Fruit fly (Drosophila melanogaster) whole organism, embryonic: ENCODE results near the gene foxo.

Experiments used
- Antp ChIP-seq: fragments of 200-800 bp; sonication (Bioruptor generic); optimal IDR thresholded peaks from 3 replicates; lab custom pipeline; 2016; ENCODE audit warnings: missing biosample characterization, missing genetic modification characterization
- B-H1 ChIP-seq: fragments of 200-800 bp; sonication (Bioruptor generic); IDR thresholded peaks from 3 replicates; pipeline ENCODE4 v1.3.6; 2022; ENCODE audit warnings: missing biosample characterization, missing genetic modification characterization
- CG11247 ChIP-seq: fragments of 200-800 bp; sonication (Bioruptor generic); IDR thresholded peaks from 2 replicates; pipeline ENCODE4 v1.3.6; 2022; ENCODE audit warnings: missing biosample characterization, missing genetic modification characterization
- CG12071 ChIP-seq: fragments of 200-800 bp; sonication (Bioruptor generic); optimal IDR thresholded peaks from 3 replicates; lab custom pipeline; 2018; ENCODE audit warnings: missing biosample characterization, mild to moderate bottlenecking, missing genetic modification characterization
- CG13287 ChIP-seq: fragments of 200-800 bp; sonication (Bioruptor generic); IDR thresholded peaks from 2 replicates; pipeline ENCODE4 v1.3.6; 2022; ENCODE audit warnings: missing biosample characterization, missing genetic modification characterization; ENCODE audit not compliant: partially characterized antibody
- CG13894 ChIP-seq: fragments of 200-800 bp; sonication (Bioruptor generic); optimal IDR thresholded peaks from 3 replicates; lab custom pipeline; 2018; ENCODE audit warnings: missing biosample characterization, mild to moderate bottlenecking, missing genetic modification characterization, moderate library complexity
- CG15479 ChIP-seq: fragments of 200-800 bp; sonication (Bioruptor generic); optimal IDR thresholded peaks from 3 replicates; lab custom pipeline; 2019; ENCODE audit warnings: missing biosample characterization, mild to moderate bottlenecking, missing genetic modification characterization, moderate library complexity
- CG15601 ChIP-seq: fragments of 200-800 bp; sonication (Bioruptor generic); optimal IDR thresholded peaks from 3 replicates; lab custom pipeline; 2019; ENCODE audit warnings: missing biosample characterization, mild to moderate bottlenecking, missing genetic modification characterization, moderate library complexity
- CG16779 ChIP-seq: fragments of 200-800 bp; sonication (Bioruptor generic); IDR thresholded peaks from 2 replicates; pipeline ENCODE4 v1.3.6; 2022; ENCODE audit warnings: missing biosample characterization, missing genetic modification characterization
- CG16863 ChIP-seq: fragments of 200-800 bp; sonication (Bioruptor generic); optimal IDR thresholded peaks from 3 replicates; lab custom pipeline; 2016; ENCODE audit warnings: missing biosample characterization, missing genetic modification characterization
- CG17328 ChIP-seq: fragments of 200-800 bp; sonication (Bioruptor generic); IDR thresholded peaks from 2 replicates; pipeline ENCODE4 v1.3.6; 2022; ENCODE audit warnings: missing biosample characterization, missing genetic modification characterization
- CG17829 ChIP-seq: fragments of 200-800 bp; optimal IDR thresholded peaks from 2 replicates; lab custom pipeline; 2019; ENCODE audit warnings: missing biosample characterization, mild to moderate bottlenecking, missing genetic modification characterization, moderate library complexity
- CG18599 ChIP-seq: fragments of 200-800 bp; sonication (Bioruptor generic); optimal IDR thresholded peaks from 3 replicates; lab custom pipeline; 2017; ENCODE audit warnings: missing biosample characterization, missing genetic modification characterization, mild to moderate bottlenecking, moderate library complexity, missing genetic modification reagents
- CG2116 ChIP-seq: fragments of 200-800 bp; sonication (Bioruptor generic); optimal IDR thresholded peaks from 3 replicates; lab custom pipeline; 2018; ENCODE audit warnings: missing biosample characterization, mild to moderate bottlenecking, missing genetic modification characterization
- CG2129 ChIP-seq: fragments of 200-800 bp; sonication (Bioruptor generic); IDR thresholded peaks from 2 replicates; pipeline ENCODE4 v1.3.6; 2022; ENCODE audit warnings: missing biosample characterization, missing genetic modification characterization; ENCODE audit not compliant: partially characterized antibody
- CG2889 ChIP-seq: fragments of 200-800 bp; sonication (Bioruptor generic); IDR thresholded peaks from 3 replicates; pipeline ENCODE4 v1.3.6; 2022; ENCODE audit warnings: missing biosample characterization, missing genetic modification characterization
- CG31388 ChIP-seq: fragments of 200-800 bp; sonication (Bioruptor generic); optimal IDR thresholded peaks from 2 replicates; lab custom pipeline; 2016; ENCODE audit warnings: missing biosample characterization, missing genetic modification characterization
- CG34422 ChIP-seq: fragments of 200-800 bp; sonication (Bioruptor generic); IDR thresholded peaks from 3 replicates; pipeline ENCODE4 v1.3.6; 2022; ENCODE audit warnings: missing biosample characterization, missing genetic modification characterization
- CG3726 ChIP-seq: fragments of 200-800 bp; sonication (Bioruptor generic); IDR thresholded peaks from 3 replicates; pipeline ENCODE4, ENCODE4 v1.3.6; 2022; ENCODE audit warnings: missing biosample characterization, missing genetic modification characterization
- CG6689 ChIP-seq: fragments of 200-800 bp; sonication (Bioruptor generic); IDR thresholded peaks from 2 replicates; pipeline ENCODE4 v1.3.6; 2022; ENCODE audit warnings: missing biosample characterization, missing genetic modification characterization
- CG7987 ChIP-seq: fragments of 200-800 bp; sonication (Bioruptor generic); optimal IDR thresholded peaks from 2 replicates; lab custom pipeline; 2018; ENCODE audit warnings: missing biosample characterization, mild to moderate bottlenecking, missing genetic modification characterization, moderate library complexity
- CG8359 ChIP-seq: fragments of 200-800 bp; sonication (Bioruptor generic); optimal IDR thresholded peaks from 2 replicates; lab custom pipeline; 2017; ENCODE audit warnings: missing biosample characterization, mild to moderate bottlenecking, missing genetic modification characterization, borderline replicate concordance
- CG9932 ChIP-seq: fragments of 200-800 bp; sonication (Bioruptor generic); IDR thresholded peaks from 2 replicates; pipeline ENCODE4 v1.3.6; 2022; ENCODE audit warnings: missing biosample characterization, missing genetic modification characterization
- Ets65A ChIP-seq: fragments of 200-800 bp; sonication (Bioruptor generic); peaks from one replicate; lab custom pipeline; 2016; ENCODE audit warnings: missing biosample characterization, missing genetic modification characterization
- GATAe ChIP-seq: fragments of 200-800 bp; sonication (Bioruptor generic); conservative IDR thresholded peaks from 2 replicates; pipeline ENCODE4 v1.3.6; 2022; ENCODE audit warnings: missing biosample characterization, missing genetic modification characterization
- HmgZ ChIP-seq: fragments of 200-800 bp; sonication (Bioruptor generic); optimal IDR thresholded peaks from 2 replicates; lab custom pipeline; 2018; ENCODE audit warnings: missing biosample characterization, mild to moderate bottlenecking, missing genetic modification characterization
- Jarid2 ChIP-seq: fragments of 200-800 bp; sonication (Bioruptor generic); optimal IDR thresholded peaks from 3 replicates; lab custom pipeline; 2017; ENCODE audit warnings: mild to moderate bottlenecking, missing biosample characterization, missing genetic modification reagents, missing genetic modification characterization
- Sin3A ChIP-seq: fragments of >200 bp; optimal IDR thresholded peaks from 2 replicates; lab custom pipeline; 2018
- Six4 ChIP-seq: fragments of 200-800 bp; sonication (Bioruptor generic); optimal IDR thresholded peaks from 2 replicates; lab custom pipeline; 2016; ENCODE audit warnings: missing biosample characterization, missing genetic modification characterization
- Sox102F ChIP-seq: fragments of 200-800 bp; sonication (Bioruptor generic); optimal IDR thresholded peaks from 2 replicates; lab custom pipeline; 2018; ENCODE audit warnings: missing biosample characterization, mild to moderate bottlenecking, missing genetic modification characterization, moderate library complexity
- Spps ChIP-seq: fragments of 200-800 bp; sonication (Bioruptor generic); optimal IDR thresholded peaks from 2 replicates; lab custom pipeline; 2018; ENCODE audit warnings: missing biosample characterization, mild to moderate bottlenecking, missing genetic modification characterization
- bcd ChIP-seq: fragments of 200-800 bp; sonication (Bioruptor generic); optimal IDR thresholded peaks from 2 replicates; lab custom pipeline; 2017; ENCODE audit warnings: missing biosample characterization, mild to moderate bottlenecking, missing genetic modification characterization
- bigmax ChIP-seq: fragments of 200-800 bp; sonication (Bioruptor generic); optimal IDR thresholded peaks from 2 replicates; lab custom pipeline; 2018; ENCODE audit warnings: missing biosample characterization, mild to moderate bottlenecking, missing genetic modification characterization
- cad ChIP-seq: fragments of >200 bp; optimal IDR thresholded peaks from 2 replicates; lab custom pipeline; 2017; ENCODE audit warnings: missing biosample characterization, missing genetic modification characterization
- dan ChIP-seq: fragments of 200-800 bp; sonication (Bioruptor generic); IDR thresholded peaks from 2 replicates; pipeline ENCODE4 v1.3.6; 2022; ENCODE audit warnings: missing biosample characterization, missing genetic modification characterization
- dmrt99B ChIP-seq: fragments of 200-800 bp; sonication (Bioruptor generic); optimal IDR thresholded peaks from 2 replicates; lab custom pipeline; 2018; ENCODE audit warnings: missing biosample characterization, mild to moderate bottlenecking, missing genetic modification characterization, moderate library complexity
- fd64A ChIP-seq: fragments of 200-800 bp; sonication (Bioruptor generic); optimal IDR thresholded peaks from 3 replicates; lab custom pipeline; 2018; ENCODE audit warnings: missing biosample characterization, mild to moderate bottlenecking, missing genetic modification characterization
- gcm2 ChIP-seq: fragments of 200-800 bp; sonication (Bioruptor generic); optimal IDR thresholded peaks from 2 replicates; lab custom pipeline; 2016; ENCODE audit warnings: missing biosample characterization, missing genetic modification characterization
- gfzf ChIP-seq: fragments of 200-800 bp; sonication (Bioruptor generic); optimal IDR thresholded peaks from 2 replicates; lab custom pipeline; 2016; ENCODE audit warnings: missing biosample characterization, mild to moderate bottlenecking, missing genetic modification characterization, moderate library complexity
- hkb ChIP-seq, 2 experiments: fragments of 200-800 bp in 1 of 2; fragments of >200 bp in 1 of 2; sonication (Bioruptor generic) in 1 of 2; IDR thresholded peaks in 1 of 2; optimal IDR thresholded peaks in 1 of 2; 2 replicates each; pipeline versions ENCODE4 v1.3.6 to Lab custom; 2017 to 2022; ENCODE audit warnings: missing biosample characterization in 1 of 2, missing genetic modification characterization in 1 of 2
- hth ChIP-seq: fragments of >200 bp; optimal IDR thresholded peaks from 2 replicates; lab custom pipeline; 2017; ENCODE audit warnings: inconsistent platforms
- kni ChIP-seq: fragments of 200-800 bp; sonication (Bioruptor generic); optimal IDR thresholded peaks from 3 replicates; lab custom pipeline; 2017; ENCODE audit warnings: mild to moderate bottlenecking, missing biosample characterization, missing genetic modification reagents, missing genetic modification characterization
- lilli ChIP-seq: fragments of 200-800 bp; sonication (Bioruptor generic); optimal IDR thresholded peaks from 3 replicates; lab custom pipeline; 2016; ENCODE audit warnings: missing biosample characterization, missing genetic modification characterization
- lmd ChIP-seq: fragments of 200-800 bp; sonication (Bioruptor generic); IDR thresholded peaks from 2 replicates; pipeline ENCODE4 v1.3.6; 2022; ENCODE audit warnings: missing biosample characterization, missing genetic modification characterization
- mirr ChIP-seq: fragments of 200-800 bp; sonication (Bioruptor generic); optimal IDR thresholded peaks from 3 replicates; lab custom pipeline; 2018; ENCODE audit warnings: missing biosample characterization, mild to moderate bottlenecking, missing genetic modification characterization
- pb ChIP-seq: fragments of 200-800 bp; sonication (Bioruptor generic); optimal IDR thresholded peaks from 3 replicates; lab custom pipeline; 2016; ENCODE audit warnings: missing biosample characterization, missing genetic modification characterization
- stwl ChIP-seq: fragments of 200-800 bp; sonication (Bioruptor generic); optimal IDR thresholded peaks from 3 replicates; lab custom pipeline; 2018; ENCODE audit warnings: missing biosample characterization, mild to moderate bottlenecking, missing genetic modification characterization, moderate library complexity
- vfl ChIP-seq: fragments of 200-800 bp; sonication (Bioruptor generic); optimal IDR thresholded peaks from 2 replicates; lab custom pipeline; 2016; ENCODE audit warnings: missing biosample characterization, missing genetic modification characterization

The foxo gene

DNA sequence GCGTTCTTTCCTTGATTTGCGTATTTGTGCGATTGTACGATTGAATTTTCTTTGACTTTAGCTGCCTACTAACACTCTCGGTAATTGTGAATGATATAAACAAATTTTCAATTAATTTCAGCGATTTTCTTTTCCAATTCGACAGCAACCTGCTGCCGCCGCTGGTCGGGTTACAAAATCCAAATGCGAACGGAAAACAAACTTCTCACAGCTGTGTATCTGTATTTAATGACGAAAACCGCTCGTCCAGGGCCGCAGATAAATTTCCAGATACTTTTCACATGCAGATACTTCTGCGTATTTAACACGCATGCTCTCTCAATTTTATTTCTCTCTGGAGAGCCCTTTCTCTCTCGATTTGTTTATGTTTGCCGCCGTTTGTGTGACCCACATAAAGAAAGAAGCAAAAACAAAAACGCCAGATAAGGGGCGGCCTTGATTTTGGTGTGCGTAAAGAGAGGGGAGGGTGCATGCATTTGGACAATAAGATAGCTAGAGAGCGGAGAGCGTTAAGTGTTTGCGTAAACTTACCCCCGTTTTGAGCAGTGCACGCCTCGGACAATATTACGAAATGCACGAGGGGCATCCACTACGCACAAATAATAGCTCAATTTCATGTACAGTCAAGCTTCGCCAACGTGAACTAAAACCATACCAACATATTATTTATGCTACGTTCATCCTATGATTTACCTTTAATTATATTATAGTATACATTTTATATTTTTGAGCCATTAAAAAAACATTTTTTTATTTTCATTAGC, 51.6 kb downstream of the foxo start, which contains the start of gene CG12402 (continued):
- peak; percentile 57 for TF ChIP-seq CG13287
- TF ChIP-seq CG7987 (GFP tag; lab: Kevin White, UChicago), result peak; percentile 61
- TF ChIP-seq CG3726 (GFP tag; lab: Robert Waterston, UW), result peak; percentile 81; the same call in 2 of the 3 replicates
- peak; percentile 44; the same call in 1 of the 3 replicates for TF ChIP-seq CG2889 (GFP tag; lab: Robert Waterston, UW)
- TF ChIP-seq CG15479 (GFP tag; lab: Kevin White, UChicago), result peak; percentile 30
- peak; percentile 55 for TF ChIP-seq CG31388 (GFP tag; lab: Kevin White, UChicago)
- peak; percentile 81 for TF ChIP-seq CG12071
- peak; percentile 92 for TF ChIP-seq dmrt99B (tag; lab: Kevin White, UChicago)
- 0 out of 2 replicates have a peak, but pooled peaks have one; percentile 30 for TF ChIP-seq CG16779 (GFP tag; lab: Robert Waterston, UW)
- TF ChIP-seq hkb (optimal IDR thresholded peaks at IDR 0.05; lab: Kevin White, UChicago), result no peak
- peak; percentile 95 for TF ChIP-seq hkb (GFP tag; IDR thresholded peaks at IDR 0.05; lab: Robert Waterston, UW)
- peak; percentile 70 for TF ChIP-seq mirr (GFP tag; lab: Kevin White, UChicago)
- TF ChIP-seq Antp, result peak; percentile 78
- no peak for TF ChIP-seq dan
- peak; percentile 69 for TF ChIP-seq lilli (GFP tag; lab: Kevin White, UChicago)
- peak; percentile 59 for TF ChIP-seq gcm2 (GFP tag; lab: Kevin White, UChicago)
- TF ChIP-seq Sin3A (lab: Kevin White, UChicago), result no peak
- peak; percentile 89 for TF ChIP-seq B-H1 (GFP tag; lab: Robert Waterston, UW)
- TF ChIP-seq CG11247 (GFP tag; lab: Robert Waterston, UW), result peak; percentile 78
- TF ChIP-seq CG13894 (tag; lab: Kevin White, UChicago), result peak; percentile 63
- no peak for TF ChIP-seq bigmax
- TF ChIP-seq Sox102F (GFP tag; lab: Kevin White, UChicago), result peak; percentile 90
- TF ChIP-seq stwl (tag; lab: Kevin White, UChicago), result peak; percentile 6
- peak; percentile 88 for TF ChIP-seq CG18599 (GFP tag; lab: Kevin White, UChicago)
- peak; percentile 58 for TF ChIP-seq CG15601 (tag; lab: Kevin White, UChicago)
- peak; percentile 91 for TF ChIP-seq CG17829 (tag; lab: Kevin White, UChicago)
- peak; percentile 74 for TF ChIP-seq GATAe (GFP tag; lab: Robert Waterston, UW)
- TF ChIP-seq Jarid2 (GFP tag; lab: Kevin White, UChicago), result peak; percentile 11
- TF ChIP-seq CG9932 (GFP tag; lab: Robert Waterston, UW), result peak; percentile 52
- TF ChIP-seq CG2116 (GFP tag; lab: Kevin White, UChicago), result peak; percentile 49
- peak; percentile 95 for TF ChIP-seq Ets65A (GFP tag; lab: Kevin White, UChicago)
- no peak for TF ChIP-seq cad
- TF ChIP-seq bcd (GFP tag; lab: Kevin White, UChicago), result peak; percentile 84
- peak; percentile 38 for TF ChIP-seq fd64A (GFP tag; lab: Kevin White, UChicago)
- peak; percentile 85 for TF ChIP-seq lmd (GFP tag; lab: Robert Waterston, UW)
- peak; percentile 73 for TF ChIP-seq HmgZ
- peak; percentile 98 for TF ChIP-seq kni (GFP tag; lab: Kevin White, UChicago)
- peak; percentile 65 for TF ChIP-seq CG8359 (GFP tag; lab: Kevin White, UChicago)
- TF ChIP-seq CG6689 (GFP tag; lab: Robert Waterston, UW), result peak; percentile 89
- TF ChIP-seq CG16863 (GFP tag; lab: Kevin White, UChicago), result peak; percentile 71
- no peak for TF ChIP-seq gfzf
- peak; percentile 16 for TF ChIP-seq vfl (GFP tag; lab: Kevin White, UChicago)
- peak; percentile 91 for TF ChIP-seq CG34422
- TF ChIP-seq pb (GFP tag; lab: Kevin White, UChicago), result peak; percentile 65
- TF ChIP-seq CG2129, result no peak
- peak; percentile 40 for TF ChIP-seq Spps (tag; lab: Kevin White, UChicago)
- peak; percentile 74 for TF ChIP-seq Six4 (GFP tag; lab: Kevin White, UChicago)
- no peak for TF ChIP-seq hth (lab: Kevin White, UChicago)
- peak; percentile 92 for TF ChIP-seq CG17328 (GFP tag; lab: Robert Waterston, UW)
